Fruit fly (Drosophila melanogaster): ENCODE measurements around the gene CG14435.

CG14435 gene

dm6 chrX:6852574-6852973, 8.9 kb upstream of the CG14435 start (continued):
- TF ChIP-seq dpn (GFP tag; optimal IDR thresholded peaks at IDR 0.05) = peak; percentile 94
- TF ChIP-seq Oaz (GFP tag; IDR thresholded peaks at IDR 0.05) = peak; percentile 79
- peak; percentile 78 for TF ChIP-seq NK7.1 (GFP tag; optimal IDR thresholded peaks at IDR 0.05)
- peak; percentile 65 for TF ChIP-seq Spps (tag; optimal IDR thresholded peaks at IDR 0.05)
- peak; percentile 69 for TF ChIP-seq sens-2 (GFP tag; IDR thresholded peaks at IDR 0.05)
- peak; percentile 90 for TF ChIP-seq shn (GFP tag; optimal IDR thresholded peaks at IDR 0.05)
- peak; percentile 53 for TF ChIP-seq Ravus (GFP tag; IDR thresholded peaks at IDR 0.05)
- peak; percentile 93 for TF ChIP-seq CG12659 (GFP tag; optimal IDR thresholded peaks at IDR 0.05)
- TF ChIP-seq CG4707 (GFP tag; optimal IDR thresholded peaks at IDR 0.05) = peak; percentile 74
- peak; percentile 91 for TF ChIP-seq Sox102F (GFP tag; optimal IDR thresholded peaks at IDR 0.05)
- TF ChIP-seq CG10654 (GFP tag; optimal IDR thresholded peaks at IDR 0.05) = peak; percentile 90
- peak in 1 of 2 experiments; percentile 62 for TF ChIP-seq insv (GFP tag; optimal IDR thresholded peaks at IDR 0.05)
- peak; percentile 72 for TF ChIP-seq gsb (GFP tag; IDR thresholded peaks at IDR 0.05)
- TF ChIP-seq Taf1 (GFP tag; IDR thresholded peaks at IDR 0.05) = 0 out of 2 replicates have a peak, but pooled peaks have one; percentile 28
- peak; percentile 91 for TF ChIP-seq HHEX (GFP tag; optimal IDR thresholded peaks at IDR 0.05)
- TF ChIP-seq CG15696 (tag; optimal IDR thresholded peaks at IDR 0.05) = peak; percentile 88
- no peak for TF ChIP-seq cg (GFP tag; optimal IDR thresholded peaks at IDR 0.05)
- no peak for TF ChIP-seq br (optimal IDR thresholded peaks at IDR 0.05)
- peak; percentile 79 for TF ChIP-seq CG16815 (GFP tag; optimal IDR thresholded peaks at IDR 0.05)
- peak; percentile 94 for TF ChIP-seq CG13424 (tag; optimal IDR thresholded peaks at IDR 0.05)
- peak; percentile 92 for TF ChIP-seq CG34376 (GFP tag; optimal IDR thresholded peaks at IDR 0.05)
- peak; percentile 79 for TF ChIP-seq so (GFP tag; IDR thresholded peaks at IDR 0.05)
- TF ChIP-seq dysf (GFP tag; IDR thresholded peaks at IDR 0.05) = peak; percentile 92
- TF ChIP-seq CG7839 (tag; optimal IDR thresholded peaks at IDR 0.05) = peak; percentile 95
- peak; percentile 83 for TF ChIP-seq scrt (GFP tag; optimal IDR thresholded peaks at IDR 0.05)
- peak; percentile 81 for TF ChIP-seq Optix (GFP tag; IDR thresholded peaks at IDR 0.05)
- TF ChIP-seq wor (GFP tag; IDR thresholded peaks at IDR 0.05) = peak; percentile 71
- peak; percentile 89 for TF ChIP-seq CG4328 (GFP tag; optimal IDR thresholded peaks at IDR 0.05)
- TF ChIP-seq Doc2 (GFP tag; IDR thresholded peaks at IDR 0.05) = no peak
- TF ChIP-seq CG7271 (tag; optimal IDR thresholded peaks at IDR 0.05) = peak; percentile 42
- TF ChIP-seq GATAe (GFP tag; conservative IDR thresholded peaks at IDR 0.05) = no peak; the same call in 1 of the 2 replicates
- peak; percentile 92 for TF ChIP-seq pum (GFP tag; optimal IDR thresholded peaks at IDR 0.05)
- TF ChIP-seq bsh (GFP tag; optimal IDR thresholded peaks at IDR 0.05) = peak; percentile 65 to 91
- peak; percentile 88 for TF ChIP-seq Atf6 (GFP tag; IDR thresholded peaks at IDR 0.05)
- peak; percentile 84 for TF ChIP-seq Mes4 (GFP tag; optimal IDR thresholded peaks at IDR 0.05)
- peak; percentile 73 for TF ChIP-seq CTCF (GFP tag; optimal IDR thresholded peaks at IDR 0.05)
- peak; percentile 87 for TF ChIP-seq CG9932 (GFP tag; IDR thresholded peaks at IDR 0.05)
- peak; percentile 79 for TF ChIP-seq salm (tag; optimal IDR thresholded peaks at IDR 0.05)
- TF ChIP-seq HLH4C (GFP tag; IDR thresholded peaks at IDR 0.05; ENCODE audit: partially characterized antibody) = peak; percentile 60; the same call in 2 of the 3 replicates
- peak; percentile 54 for TF ChIP-seq Jarid2 (GFP tag; optimal IDR thresholded peaks at IDR 0.05)
- peak; percentile 86 for TF ChIP-seq CG12942 (GFP tag; optimal IDR thresholded peaks at IDR 0.05)
- peak; percentile 10; the same call in 1 of the 3 replicates for TF ChIP-seq sr (GFP tag; IDR thresholded peaks at IDR 0.05)
- peak; percentile 67 for TF ChIP-seq CG8765 (GFP tag; IDR thresholded peaks at IDR 0.05)
- peak; percentile 64 for TF ChIP-seq Nf-YA (GFP tag; IDR thresholded peaks at IDR 0.05)
- peak; percentile 91 for TF ChIP-seq PHDP (tag; optimal IDR thresholded peaks at IDR 0.05)
- peak; percentile 94 for TF ChIP-seq Antp (GFP tag; optimal IDR thresholded peaks at IDR 0.05)
- TF ChIP-seq Med (GFP tag) = peak; percentile 99
- peak; percentile 88 for TF ChIP-seq crc (GFP tag; optimal IDR thresholded peaks at IDR 0.05)
- peak; percentile 91 for TF ChIP-seq Camta (GFP tag; optimal IDR thresholded peaks at IDR 0.05)
- TF ChIP-seq klu (GFP tag; IDR thresholded peaks at IDR 0.05) = peak; percentile 71
- TF ChIP-seq Aef1 (GFP tag; IDR thresholded peaks at IDR 0.05) = peak; percentile 87
- peak; percentile 81 for TF ChIP-seq cato (GFP tag; optimal IDR thresholded peaks at IDR 0.05; ENCODE audit: borderline replicate concordance)

Data from whole organism, embryonic.